Worm (Caenorhabditis elegans) whole organism, late embryonic: Measurements from ENCODE around the gene anoh-1.

Experiments
- F13H6.1 ChIP-seq: sonication (generic microtip); optimal IDR thresholded peaks from 2 replicates; lab custom pipeline; 2016; ENCODE audit warnings: missing genetic modification characterization, missing compliant biosample characterization
- K02D7.2 ChIP-seq: sonication (generic microtip); optimal IDR thresholded peaks from 2 replicates; lab custom pipeline; 2017; ENCODE audit warnings: mild to moderate bottlenecking, missing genetic modification characterization, missing compliant biosample characterization
- K09A11.1 ChIP-seq: sonication (generic microtip); optimal IDR thresholded peaks from 2 replicates; lab custom pipeline; 2017; ENCODE audit warnings: antibody characterized with exemption, mild to moderate bottlenecking, missing genetic modification characterization, missing compliant biosample characterization; ENCODE audit not compliant: insufficient read depth
- T23F11.4 ChIP-seq: fragments of 200-800 bp; sonication (Bioruptor generic); optimal IDR thresholded peaks from 2 replicates; lab custom pipeline; 2018; ENCODE audit warnings: mild to moderate bottlenecking, missing genetic modification characterization, missing compliant biosample characterization
- ama-1 ChIP-seq: fragments of 150-350 bp; optimal IDR thresholded peaks from 2 replicates; lab custom pipeline; 2014
- ceh-18 ChIP-seq: sonication (generic microtip); optimal IDR thresholded peaks from 2 replicates; lab custom pipeline; 2016; ENCODE audit warnings: missing genetic modification characterization, missing compliant biosample characterization
- ceh-19 ChIP-seq: fragments of 200-800 bp; sonication (Bioruptor generic); optimal IDR thresholded peaks from 2 replicates; lab custom pipeline; 2018; ENCODE audit warnings: mild to moderate bottlenecking, missing genetic modification characterization, missing compliant biosample characterization
- ceh-2 ChIP-seq: sonication (generic microtip); optimal IDR thresholded peaks from 2 replicates; lab custom pipeline; 2016; ENCODE audit warnings: missing genotype, missing genetic modification characterization, missing compliant biosample characterization
- ceh-22 ChIP-seq: sonication (generic microtip); optimal IDR thresholded peaks from 2 replicates; lab custom pipeline; 2017; ENCODE audit warnings: missing biosample characterization, missing genetic modification characterization
- ceh-24 ChIP-seq: sonication (generic microtip); optimal IDR thresholded peaks from 2 replicates; lab custom pipeline; 2016; ENCODE audit warnings: mild to moderate bottlenecking, missing genetic modification characterization, missing compliant biosample characterization
- ceh-30 ChIP-seq: fragments of 150-350 bp; optimal IDR thresholded peaks from 2 replicates; lab custom pipeline; 2014; ENCODE audit warnings: missing biosample characterization, missing genetic modification characterization
- ceh-31 ChIP-seq: sonication (generic microtip); optimal IDR thresholded peaks from 2 replicates; lab custom pipeline; 2016; ENCODE audit warnings: missing genetic modification characterization, missing compliant biosample characterization
- ceh-34 ChIP-seq: sonication (generic microtip); optimal IDR thresholded peaks from 2 replicates; lab custom pipeline; 2016; ENCODE audit warnings: mild to moderate bottlenecking, missing genetic modification characterization, missing compliant biosample characterization
- ceh-45 ChIP-seq: fragments of 200-800 bp; sonication (Bioruptor generic); IDR thresholded peaks from 2 replicates; pipeline ENCODE4 v1.3.6; 2022; ENCODE audit warnings: missing genetic modification reagents, missing genetic modification characterization, missing compliant biosample characterization
- ceh-6 ChIP-seq: fragments of 200-800 bp; sonication (Bioruptor generic); optimal IDR thresholded peaks from 2 replicates; lab custom pipeline; 2018; ENCODE audit warnings: mild to moderate bottlenecking, missing genetic modification characterization, missing compliant biosample characterization
- ceh-9 ChIP-seq: sonication (generic microtip); optimal IDR thresholded peaks from 2 replicates; lab custom pipeline; 2016; ENCODE audit warnings: mild to moderate bottlenecking, missing genetic modification characterization, inconsistent platforms, missing compliant biosample characterization
- che-1 ChIP-seq: sonication (generic microtip); optimal IDR thresholded peaks from 2 replicates; lab custom pipeline; 2016; ENCODE audit warnings: mild to moderate bottlenecking, missing genetic modification characterization, missing compliant biosample characterization
- dmd-4 ChIP-seq: sonication (generic microtip); optimal IDR thresholded peaks from 2 replicates; lab custom pipeline; 2016; ENCODE audit warnings: borderline replicate concordance, missing genetic modification characterization, missing compliant biosample characterization
- dve-1 ChIP-seq: sonication (generic microtip); optimal IDR thresholded peaks from 2 replicates; lab custom pipeline; 2017; ENCODE audit warnings: antibody characterized with exemption, mild to moderate bottlenecking, missing genetic modification characterization, missing compliant biosample characterization
- elt-2 ChIP-seq: sonication (generic microtip); optimal IDR thresholded peaks from 2 replicates; lab custom pipeline; 2016; ENCODE audit warnings: missing genetic modification reagents, missing genetic modification characterization, missing compliant biosample characterization
- elt-4 ChIP-seq: sonication (generic microtip); optimal IDR thresholded peaks from 2 replicates; lab custom pipeline; 2016; ENCODE audit warnings: missing genetic modification characterization, missing compliant biosample characterization
- ets-4 ChIP-seq: sonication (generic microtip); optimal IDR thresholded peaks from 2 replicates; lab custom pipeline; 2016; ENCODE audit warnings: missing genetic modification characterization, missing compliant biosample characterization
- eyg-1 ChIP-seq: sonication (generic microtip); optimal IDR thresholded peaks from 2 replicates; lab custom pipeline; 2016; ENCODE audit warnings: missing genotype, missing genetic modification characterization, missing compliant biosample characterization
- fax-1 ChIP-seq: sonication (generic microtip); optimal IDR thresholded peaks from 2 replicates; lab custom pipeline; 2016; ENCODE audit warnings: missing genotype, missing genetic modification characterization, missing compliant biosample characterization
- fkh-10 ChIP-seq: fragments of 150-350 bp; optimal IDR thresholded peaks from 2 replicates; lab custom pipeline; 2014; ENCODE audit warnings: missing biosample characterization, missing genetic modification reagents, missing genetic modification characterization
- fkh-6 ChIP-seq: sonication (generic microtip); optimal IDR thresholded peaks from 2 replicates; lab custom pipeline; 2016; ENCODE audit warnings: missing genetic modification characterization, missing compliant biosample characterization
- hlh-13 ChIP-seq: fragments of 200-800 bp; sonication (Bioruptor generic); optimal IDR thresholded peaks from 2 replicates; lab custom pipeline; 2018; ENCODE audit warnings: mild to moderate bottlenecking, missing genetic modification characterization, missing compliant biosample characterization
- hlh-6 ChIP-seq: sonication (generic microtip); optimal IDR thresholded peaks from 2 replicates; lab custom pipeline; 2016; ENCODE audit warnings: missing genotype, missing genetic modification characterization, missing compliant biosample characterization
- hlh-8 ChIP-seq: sonication (generic microtip); optimal IDR thresholded peaks from 2 replicates; lab custom pipeline; 2016; ENCODE audit warnings: missing genotype, missing genetic modification characterization, missing compliant biosample characterization
- madf-2 ChIP-seq: sonication (generic microtip); optimal IDR thresholded peaks from 2 replicates; lab custom pipeline; 2017; ENCODE audit warnings: missing genetic modification characterization, missing compliant biosample characterization
- nfya-1 ChIP-seq: sonication (generic microtip); optimal IDR thresholded peaks from 2 replicates; lab custom pipeline; 2017; ENCODE audit warnings: missing genetic modification characterization, mild to moderate bottlenecking, missing compliant biosample characterization, antibody characterized with exemption, moderate library complexity
- nhr-11 ChIP-seq: fragments of 150-350 bp; optimal IDR thresholded peaks from 2 replicates; lab custom pipeline; 2014; ENCODE audit warnings: missing biosample characterization, missing genetic modification characterization
- nhr-232 ChIP-seq: sonication (generic microtip); optimal IDR thresholded peaks from 2 replicates; lab custom pipeline; 2016; ENCODE audit warnings: missing genetic modification characterization, missing compliant biosample characterization
- npax-4 ChIP-seq: sonication (generic microtip); optimal IDR thresholded peaks from 2 replicates; lab custom pipeline; 2016; ENCODE audit warnings: missing genetic modification characterization, missing compliant biosample characterization
- odd-2 ChIP-seq: sonication (generic microtip); optimal IDR thresholded peaks from 2 replicates; lab custom pipeline; 2017; ENCODE audit warnings: antibody characterized with exemption, mild to moderate bottlenecking, missing genetic modification characterization, missing compliant biosample characterization
- pag-3 ChIP-seq: sonication (generic microtip); optimal IDR thresholded peaks from 2 replicates; lab custom pipeline; 2016; ENCODE audit warnings: missing compliant biosample characterization, missing genetic modification characterization, borderline replicate concordance
- pat-9 ChIP-seq: fragments of 200-800 bp; sonication (Bioruptor generic); optimal IDR thresholded peaks from 2 replicates; lab custom pipeline; 2018; ENCODE audit warnings: mild to moderate bottlenecking, missing genetic modification characterization, moderate library complexity, missing compliant biosample characterization
- pha-2 ChIP-seq: sonication (generic microtip); optimal IDR thresholded peaks from 2 replicates; lab custom pipeline; 2017; ENCODE audit warnings: mild to moderate bottlenecking, missing genetic modification characterization, missing compliant biosample characterization
- pha-4 ChIP-seq: fragments of 150-350 bp; optimal IDR thresholded peaks from 2 replicates; lab custom pipeline; 2018; ENCODE audit warnings: missing biosample characterization, missing genetic modification reagents, missing genetic modification characterization
- pqm-1 ChIP-seq: sonication (generic microtip); optimal IDR thresholded peaks from 2 replicates; lab custom pipeline; 2016; ENCODE audit warnings: missing genetic modification characterization, missing compliant biosample characterization
- pros-1 ChIP-seq: fragments of 150-350 bp; optimal IDR thresholded peaks from 2 replicates; lab custom pipeline; 2014; ENCODE audit warnings: missing biosample characterization, missing genetic modification reagents, missing genetic modification characterization
- ref-2 ChIP-seq: sonication (generic microtip); optimal IDR thresholded peaks from 2 replicates; lab custom pipeline; 2016; ENCODE audit warnings: missing genetic modification characterization, missing compliant biosample characterization
- sdc-2 ChIP-seq: sonication (generic microtip); optimal IDR thresholded peaks from 2 replicates; lab custom pipeline; 2016; ENCODE audit warnings: missing genotype, missing genetic modification characterization, missing compliant biosample characterization
- sox-2 ChIP-seq: fragments of 200-800 bp; sonication (Bioruptor generic); IDR thresholded peaks from 2 replicates; pipeline ENCODE4 v1.3.6; 2022; ENCODE audit warnings: missing genetic modification reagents, missing genetic modification characterization, missing compliant biosample characterization
- sox-4 ChIP-seq: sonication (generic microtip); optimal IDR thresholded peaks from 2 replicates; lab custom pipeline; 2017; ENCODE audit warnings: mild to moderate bottlenecking, missing genetic modification characterization, inconsistent platforms, missing compliant biosample characterization
- syd-9 ChIP-seq: sonication (generic microtip); optimal IDR thresholded peaks from 2 replicates; lab custom pipeline; 2016; ENCODE audit warnings: mild to moderate bottlenecking, missing genetic modification characterization, moderate library complexity, missing compliant biosample characterization
- tbx-7 ChIP-seq: sonication (generic microtip); optimal IDR thresholded peaks from 2 replicates; lab custom pipeline; 2016; ENCODE audit warnings: missing genotype, missing genetic modification characterization, missing compliant biosample characterization
- ttx-3 ChIP-seq: sonication (generic microtip); optimal IDR thresholded peaks from 2 replicates; lab custom pipeline; 2016; ENCODE audit warnings: missing genetic modification reagents, missing genetic modification characterization, missing compliant biosample characterization
- unc-55 ChIP-seq: sonication (generic microtip); optimal IDR thresholded peaks from 2 replicates; lab custom pipeline; 2017; ENCODE audit warnings: missing biosample characterization, missing genetic modification reagents, missing genetic modification characterization
- unc-86 ChIP-seq: sonication (generic microtip); optimal IDR thresholded peaks from 2 replicates; lab custom pipeline; 2016; ENCODE audit warnings: missing genetic modification characterization, missing compliant biosample characterization
- zip-5 ChIP-seq: sonication (generic microtip); optimal IDR thresholded peaks from 2 replicates; lab custom pipeline; 2016; ENCODE audit warnings: missing genetic modification characterization, missing compliant biosample characterization

anoh-1 gene

DNA sequence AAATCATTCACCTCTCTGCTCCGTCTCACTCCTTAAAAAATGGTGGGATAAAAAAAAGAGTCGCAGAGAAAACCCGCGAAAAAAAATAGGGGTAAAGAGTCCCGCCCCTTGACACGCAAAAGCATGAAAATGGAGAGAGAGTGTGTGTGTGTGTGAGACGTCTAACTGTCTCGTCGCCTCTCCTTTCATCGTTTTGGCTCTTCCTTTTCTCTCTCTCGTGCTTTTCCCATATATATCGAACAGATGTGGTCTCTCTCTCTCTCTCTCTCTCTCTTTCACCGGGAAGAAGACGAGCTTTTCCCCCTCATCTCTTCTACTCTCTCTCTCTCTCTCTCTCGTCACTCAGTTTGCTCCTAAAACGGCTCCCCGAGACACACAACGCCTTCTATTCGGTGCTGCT is 29.4 kb downstream of the anoh-1 start (continued):
- TF ChIP-seq ceh-30 (tag; lab: Kevin White, UChicago): no peak
- TF ChIP-seq pha-4 (tag; lab: Kevin White, UChicago): no peak
- TF ChIP-seq fkh-10: no peak
- no peak for TF ChIP-seq syd-9
- peak; percentile 74 for TF ChIP-seq nfya-1 (tag; lab: Kevin White, UChicago)
- TF ChIP-seq hlh-6 (tag; lab: Kevin White, UChicago): no peak
- TF ChIP-seq ets-4 (tag; lab: Kevin White, UChicago): no peak
- peak; percentile 10 for TF ChIP-seq fkh-6 (tag; lab: Kevin White, UChicago)
- TF ChIP-seq ceh-34 (tag; lab: Kevin White, UChicago): no peak
- peak; percentile 59 for TF ChIP-seq ceh-18 (tag; lab: Kevin White, UChicago)
- TF ChIP-seq ref-2 (tag; lab: Kevin White, UChicago): peak; percentile 16
- no peak for TF ChIP-seq ceh-45 (GFP tag; lab: Robert Waterston, UW)
- no peak for TF ChIP-seq eyg-1 (tag; lab: Kevin White, UChicago)
- no peak for TF ChIP-seq nhr-232
- no peak for TF ChIP-seq ceh-24 (tag; lab: Kevin White, UChicago)
- no peak for TF ChIP-seq unc-55
- no peak for TF ChIP-seq dmd-4 (tag; lab: Kevin White, UChicago)
- TF ChIP-seq che-1: no peak
- TF ChIP-seq nhr-11 (tag; lab: Kevin White, UChicago): no peak
- TF ChIP-seq hlh-13 (GFP tag; lab: Kevin White, UChicago): no peak
- TF ChIP-seq pha-2 (tag; lab: Kevin White, UChicago): no peak
- TF ChIP-seq ceh-9: no peak
- TF ChIP-seq ceh-31 (tag; lab: Kevin White, UChicago): peak; percentile 84
- no peak for TF ChIP-seq madf-2
- TF ChIP-seq F13H6.1 (tag; lab: Kevin White, UChicago): no peak
- no peak for TF ChIP-seq pat-9 (tag; lab: Kevin White, UChicago)
- TF ChIP-seq zip-5 (tag; lab: Kevin White, UChicago): no peak
- no peak for TF ChIP-seq K09A11.1 (tag; lab: Kevin White, UChicago)
- TF ChIP-seq elt-2 (tag; lab: Kevin White, UChicago): no peak
- peak; percentile 47 for TF ChIP-seq ceh-19 (GFP tag; lab: Kevin White, UChicago)
- TF ChIP-seq pros-1: no peak
- no peak for TF ChIP-seq K02D7.2 (tag; lab: Kevin White, UChicago)
- no peak for TF ChIP-seq tbx-7 (tag; lab: Kevin White, UChicago)
- TF ChIP-seq ama-1 (lab: Kevin White, UChicago): no peak
- no peak for TF ChIP-seq sox-4 (tag; lab: Kevin White, UChicago)
- TF ChIP-seq unc-86: no peak
- no peak for TF ChIP-seq ceh-22
- no peak for TF ChIP-seq ceh-2 (tag; lab: Kevin White, UChicago)
- peak; percentile 39 for TF ChIP-seq dve-1
- TF ChIP-seq ceh-6 (GFP tag; lab: Kevin White, UChicago): no peak
- no peak for TF ChIP-seq odd-2 (tag; lab: Kevin White, UChicago)
- TF ChIP-seq ttx-3 (tag; lab: Kevin White, UChicago): no peak
- TF ChIP-seq sdc-2 (tag; lab: Kevin White, UChicago): peak; percentile 3
- TF ChIP-seq pag-3 (tag; lab: Kevin White, UChicago): no peak
- no peak for TF ChIP-seq fax-1 (tag; lab: Kevin White, UChicago)
- TF ChIP-seq T23F11.4 (GFP tag; lab: Kevin White, UChicago): no peak
- TF ChIP-seq npax-4 (tag; lab: Kevin White, UChicago): no peak
- no peak for TF ChIP-seq sox-2 (GFP tag; lab: Robert Waterston, UW)
- TF ChIP-seq hlh-8 (tag; lab: Kevin White, UChicago): no peak
- no peak for TF ChIP-seq elt-4 (tag; lab: Kevin White, UChicago)
- TF ChIP-seq pqm-1 (tag; lab: Kevin White, UChicago): no peak
- TF ChIP-seq, all 69 proteins: peak for 13
